Worm (Caenorhabditis elegans) whole organism, L2 larva: ENCODE measurements around the gene D1086.8.

ENCODE experiments used
- C34F6.9 ChIP-seq: fragments of 150-350 bp; optimal IDR thresholded peaks from 2 replicates; lab custom pipeline; 2014; ENCODE audit warnings: missing biosample characterization, missing genetic modification characterization
- Y55F3AM.14 ChIP-seq: fragments of 200-800 bp; sonication (Bioruptor generic); optimal IDR thresholded peaks from 2 replicates; lab custom pipeline; 2018; ENCODE audit warnings: mild to moderate bottlenecking, missing genetic modification characterization, missing compliant biosample characterization
- ZK546.5 ChIP-seq: sonication (generic microtip); optimal IDR thresholded peaks from 2 replicates; lab custom pipeline; 2017; ENCODE audit warnings: missing biosample characterization, missing genetic modification characterization
- alr-1 ChIP-seq: fragments of 150-350 bp; optimal IDR thresholded peaks from 2 replicates; lab custom pipeline; 2014; ENCODE audit warnings: missing biosample characterization, missing genetic modification characterization
- aly-2 ChIP-seq: fragments of 150-350 bp; optimal IDR thresholded peaks from 2 replicates; lab custom pipeline; 2014; ENCODE audit warnings: missing biosample characterization, missing genetic modification characterization
- ama-1 ChIP-seq: fragments of 150-350 bp; optimal IDR thresholded peaks from 2 replicates; lab custom pipeline; 2018; ENCODE audit warnings: inconsistent platforms
- blmp-1 ChIP-seq: sonication (generic microtip); optimal IDR thresholded peaks from 2 replicates; lab custom pipeline; 2017; ENCODE audit warnings: missing genetic modification characterization, mild to moderate bottlenecking, missing compliant biosample characterization, antibody characterized with exemption, moderate library complexity; ENCODE audit not compliant: insufficient read depth
- ceh-16 ChIP-seq: fragments of 150-350 bp; optimal IDR thresholded peaks from 2 replicates; lab custom pipeline; 2014; ENCODE audit warnings: missing biosample characterization, missing genetic modification characterization
- ceh-82 ChIP-seq: fragments of 150-350 bp; optimal IDR thresholded peaks from 2 replicates; lab custom pipeline; 2014; ENCODE audit warnings: missing biosample characterization, missing genetic modification characterization
- dmd-4 ChIP-seq: sonication (generic microtip); optimal IDR thresholded peaks from 2 replicates; lab custom pipeline; 2017; ENCODE audit warnings: missing biosample characterization, missing genetic modification characterization
- egl-27 ChIP-seq: sonication (generic microtip); optimal IDR thresholded peaks from 3 replicates; lab custom pipeline; 2017; ENCODE audit warnings: missing biosample characterization, missing genetic modification reagents, missing genetic modification characterization
- elt-1 ChIP-seq: fragments of 150-350 bp; optimal IDR thresholded peaks from 2 replicates; lab custom pipeline; 2014; ENCODE audit warnings: missing biosample characterization, missing genetic modification characterization
- elt-3 ChIP-seq: sonication (generic microtip); optimal IDR thresholded peaks from 2 replicates; lab custom pipeline; 2017; ENCODE audit warnings: missing biosample characterization, missing genetic modification characterization
- fos-1 ChIP-seq: fragments of 150-350 bp; optimal IDR thresholded peaks from 2 replicates; lab custom pipeline; 2014; ENCODE audit warnings: missing biosample characterization, missing genetic modification characterization
- gmeb-1 ChIP-seq: fragments of 150-350 bp; optimal IDR thresholded peaks from 2 replicates; lab custom pipeline; 2014; ENCODE audit warnings: missing biosample characterization, missing genetic modification characterization
- lin-11 ChIP-seq: fragments of 150-350 bp; sonication (generic microtip); optimal IDR thresholded peaks from 2 replicates; lab custom pipeline; 2014; ENCODE audit warnings: missing biosample characterization, missing genetic modification characterization, inconsistent platforms, mixed read lengths
- lin-13 ChIP-seq: fragments of 150-350 bp; optimal IDR thresholded peaks from 2 replicates; lab custom pipeline; 2014; ENCODE audit warnings: missing biosample characterization, missing genetic modification reagents, missing genetic modification characterization
- lin-39 ChIP-seq: fragments of 150-350 bp; optimal IDR thresholded peaks from 2 replicates; lab custom pipeline; 2014; ENCODE audit warnings: missing biosample characterization, missing genetic modification reagents, missing genetic modification characterization
- lsy-2 ChIP-seq, 2 experiments: fragments of 150-350 bp in 1 of 2; sonication (generic microtip) in 1 of 2; optimal IDR thresholded peaks; 2 replicates each; lab custom pipeline; 2014 to 2017; ENCODE audit warnings: missing biosample characterization in 2 of 2, missing genetic modification characterization in 2 of 2
- mab-5 ChIP-seq: fragments of 150-350 bp; optimal IDR thresholded peaks from 2 replicates; lab custom pipeline; 2014; ENCODE audit warnings: missing biosample characterization, missing genetic modification characterization
- mbf-1 ChIP-seq: sonication (generic microtip); optimal IDR thresholded peaks from 2 replicates; lab custom pipeline; 2017; ENCODE audit warnings: missing biosample characterization, missing genetic modification characterization
- mdl-1 ChIP-seq, 2 experiments: fragments of 150-350 bp in 1 of 2; sonication (generic microtip) in 1 of 2; optimal IDR thresholded peaks; 2 replicates each; lab custom pipeline; 2017; ENCODE audit warnings: missing biosample characterization in 2 of 2, missing genetic modification characterization in 2 of 2
- nhr-10 ChIP-seq: sonication (generic microtip); optimal IDR thresholded peaks from 2 replicates; lab custom pipeline; 2017; ENCODE audit warnings: missing biosample characterization, missing genetic modification characterization
- nhr-11 ChIP-seq: fragments of 150-350 bp; optimal IDR thresholded peaks from 2 replicates; lab custom pipeline; 2014; ENCODE audit warnings: missing biosample characterization, missing genetic modification characterization
- nhr-12 ChIP-seq: fragments of 150-350 bp; optimal IDR thresholded peaks from 2 replicates; lab custom pipeline; 2014; ENCODE audit warnings: missing biosample characterization, missing genetic modification characterization
- nhr-129 ChIP-seq: fragments of 150-350 bp; optimal IDR thresholded peaks from 2 replicates; lab custom pipeline; 2014; ENCODE audit warnings: missing biosample characterization, missing genetic modification characterization
- nhr-23 ChIP-seq: fragments of 150-350 bp; optimal IDR thresholded peaks from 2 replicates; lab custom pipeline; 2014; ENCODE audit warnings: missing biosample characterization, missing genetic modification reagents, missing genetic modification characterization
- nhr-237 ChIP-seq: fragments of 150-350 bp; optimal IDR thresholded peaks from 2 replicates; lab custom pipeline; 2014; ENCODE audit warnings: missing biosample characterization, missing genetic modification characterization
- nhr-25 ChIP-seq: fragments of 150-350 bp; sonication (generic microtip); optimal IDR thresholded peaks from 3 replicates; lab custom pipeline; 2014; ENCODE audit warnings: missing biosample characterization, missing genetic modification characterization
- nhr-6 ChIP-seq: fragments of 150-350 bp; optimal IDR thresholded peaks from 2 replicates; lab custom pipeline; 2014; ENCODE audit warnings: missing biosample characterization, missing genetic modification characterization
- nhr-77 ChIP-seq: fragments of 150-350 bp; optimal IDR thresholded peaks from 2 replicates; lab custom pipeline; 2014; ENCODE audit warnings: missing biosample characterization, missing genetic modification characterization
- peb-1 ChIP-seq: fragments of 150-350 bp; optimal IDR thresholded peaks from 2 replicates; lab custom pipeline; 2014; ENCODE audit warnings: missing biosample characterization, missing genetic modification characterization
- sem-4 ChIP-seq: fragments of 150-350 bp; optimal IDR thresholded peaks from 2 replicates; lab custom pipeline; 2014; ENCODE audit warnings: missing biosample characterization, missing genetic modification reagents, missing genetic modification characterization
- skn-1 ChIP-seq: sonication (generic microtip); optimal IDR thresholded peaks from 2 replicates; lab custom pipeline; 2017; ENCODE audit warnings: missing biosample characterization, missing genetic modification characterization
- sma-3 ChIP-seq: sonication (generic microtip); optimal IDR thresholded peaks from 2 replicates; lab custom pipeline; 2016; ENCODE audit warnings: missing genetic modification reagents, missing genetic modification characterization, missing compliant biosample characterization
- snpc-4 ChIP-seq: fragments of 150-350 bp; optimal IDR thresholded peaks from 2 replicates; lab custom pipeline; 2014; ENCODE audit warnings: missing biosample characterization, missing genetic modification characterization
- unc-39 ChIP-seq: fragments of 150-350 bp; optimal IDR thresholded peaks from 2 replicates; lab custom pipeline; 2014; ENCODE audit warnings: missing biosample characterization, missing genetic modification characterization
- unc-55 ChIP-seq: fragments of 150-350 bp; sonication (generic microtip); optimal IDR thresholded peaks from 3 replicates; lab custom pipeline; 2014; ENCODE audit warnings: missing biosample characterization, missing genetic modification reagents, missing genetic modification characterization
- unc-62 ChIP-seq: fragments of 150-350 bp; optimal IDR thresholded peaks from 2 replicates; lab custom pipeline; 2014; ENCODE audit warnings: missing biosample characterization, missing genetic modification reagents, missing genetic modification characterization
- zag-1 ChIP-seq: fragments of 150-350 bp; optimal IDR thresholded peaks from 2 replicates; lab custom pipeline; 2014; ENCODE audit warnings: missing biosample characterization, missing genetic modification characterization
- ztf-1 ChIP-seq: fragments of 200-800 bp; sonication (Bioruptor generic); conservative IDR thresholded peaks from 2 replicates; pipeline ENCODE4 v1.3.6; 2022; ENCODE audit warnings: missing genetic modification characterization, missing compliant biosample characterization
- ztf-11 ChIP-seq: sonication (generic microtip); optimal IDR thresholded peaks from 2 replicates; lab custom pipeline; 2017; ENCODE audit warnings: missing biosample characterization, missing genetic modification characterization
- ztf-4 ChIP-seq: fragments of 150-350 bp; optimal IDR thresholded peaks from 2 replicates; lab custom pipeline; 2014; ENCODE audit warnings: missing biosample characterization, missing genetic modification characterization

The D1086.8 gene

ce11 chrV:14085589-14085988 lies 8.3 kb upstream of the D1086.8 start, which contains the start of gene D1086.18:
D1086.18 (plus strand) TSS chrV:14085889.
- no peak for TF ChIP-seq mbf-1 (tag; lab: Kevin White, UChicago)
- no peak for TF ChIP-seq lin-11 (tag; lab: Kevin White, UChicago)
- TF ChIP-seq nhr-6: no peak
- TF ChIP-seq sma-3 (GFP tag; lab: Kevin White, UChicago): no peak
- TF ChIP-seq ceh-82 (tag; lab: Kevin White, UChicago): no peak
- TF ChIP-seq lin-39: no peak
- no peak for TF ChIP-seq mdl-1 (tag; optimal IDR thresholded peaks at IDR 0.05; lab: Kevin White, UChicago)
- TF ChIP-seq sem-4: no peak
- TF ChIP-seq nhr-23 (tag; lab: Kevin White, UChicago): no peak
- TF ChIP-seq, all 48 proteins: peak for 0

- TF ChIP-seq ZK546.5 (tag; lab: Kevin White, UChicago) (no peak), nhr-77 (no peak), unc-62 (GFP tag; lab: Kevin White, UChicago) (no peak), nhr-10 (tag; lab: Kevin White, UChicago) (no peak), ztf-1 (GFP tag; lab: Robert Waterston, UW) (no peak), zag-1 (tag; lab: Kevin White, UChicago) (no peak), nhr-12 (no peak), nhr-23 (tag; lab: Kevin White, UChicago) (no peak)
These were observed 5.9 kb upstream of the D1086.8 start, which contains the start of gene D1086.19 for ce11 chrV:14088051-14088450. D1086.19 (plus strand) TSS chrV:14088351.

DNA sequence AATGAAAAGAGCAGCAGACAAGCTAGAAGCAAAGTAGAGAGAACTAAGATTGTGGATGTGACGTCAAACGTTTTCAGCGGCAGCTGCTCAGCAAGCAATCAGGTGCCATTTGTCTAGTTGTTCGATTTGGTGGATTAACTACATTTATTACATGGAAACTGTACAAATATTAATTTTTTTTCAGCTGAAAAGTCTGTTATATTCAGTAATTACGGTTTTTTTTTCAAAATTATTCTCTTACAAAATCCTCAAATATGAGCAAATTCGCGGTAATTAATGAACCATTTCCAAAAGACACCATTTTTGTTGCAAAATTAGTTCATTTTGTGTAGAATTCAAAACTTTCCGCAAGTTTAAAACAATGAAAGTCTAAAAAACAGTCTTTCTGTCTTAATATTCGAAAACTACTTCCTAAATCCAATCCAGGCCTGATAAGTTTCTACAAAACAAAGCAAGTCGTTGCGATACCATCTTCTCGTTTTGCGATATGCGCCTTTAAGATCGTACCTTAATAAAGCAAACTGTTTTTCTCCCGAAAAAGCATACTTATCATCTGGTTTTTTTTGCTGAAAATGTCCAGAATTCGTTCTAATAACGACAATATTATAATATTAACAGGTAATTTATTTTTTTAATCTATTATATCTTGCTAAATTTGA lies 3.5 kb upstream of the D1086.8 start, which contains the start of the genes D1086.5 and him-5:
Gene D1086.5 (minus strand): TSS at position 51 of the 659 bp plus-strand sequence.
Gene him-5 (plus strand): TSS at position 118 of the 659 bp plus-strand sequence.
- TF ChIP-seq nhr-6 (no peak), nhr-77 (no peak), mbf-1 (tag; lab: Kevin White, UChicago) (no peak), blmp-1 (tag; lab: Kevin White, UChicago) (no peak), ceh-16 (tag; lab: Kevin White, UChicago) (no peak), ztf-4 (no peak), nhr-25 (no peak), C34F6.9 (tag; lab: Kevin White, UChicago) (no peak), nhr-23 (tag; lab: Kevin White, UChicago) (no peak), egl-27 (tag; lab: Kevin White, UChicago) (no peak), Y55F3AM.14 (GFP tag; lab: Kevin White, UChicago) (no peak), unc-39 (no peak)

DNA sequence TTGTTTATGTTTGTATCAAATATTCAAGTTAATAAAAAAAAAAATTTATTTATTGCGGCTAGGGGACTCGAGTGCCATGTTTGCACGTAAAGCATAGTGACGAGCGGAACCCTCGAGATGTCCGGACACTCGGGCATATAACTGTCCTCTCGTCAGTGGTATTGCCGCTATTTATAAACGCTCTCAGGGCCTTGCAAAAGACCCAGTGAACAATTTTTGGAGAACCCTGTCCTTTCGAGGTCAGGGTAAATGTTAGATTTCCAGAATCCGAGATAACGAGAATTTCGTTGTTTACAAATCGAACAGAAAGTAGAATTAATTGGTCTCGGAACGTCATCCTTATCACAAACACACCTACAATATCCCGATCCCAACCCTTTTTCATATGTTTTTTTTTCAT lies 1.5 kb upstream of the D1086.8 start, which contains the start of gene D1086.3:
Gene D1086.3 (plus strand): TSS at position 390 of the 400 bp plus-strand sequence.
- TF ChIP-seq nhr-12 (no peak), skn-1 (tag; lab: Kevin White, UChicago) (no peak), zag-1 (tag; lab: Kevin White, UChicago) (no peak), ztf-4 (no peak), elt-3 (tag; lab: Kevin White, UChicago) (no peak), lin-39 (no peak), Y55F3AM.14 (GFP tag; lab: Kevin White, UChicago) (no peak), nhr-11 (tag; lab: Kevin White, UChicago) (no peak), dmd-4 (no peak), mbf-1 (tag; lab: Kevin White, UChicago) (no peak), lin-13 (peak; percentile 8), mdl-1 (tag; optimal IDR thresholded peaks at IDR 0.05; lab: Kevin White, UChicago) (no peak), nhr-129 (tag; lab: Kevin White, UChicago) (peak; percentile 30), lsy-2 (tag; optimal IDR thresholded peaks at IDR 0.05; lab: Kevin White, UChicago) (peak in 1 of 2 experiments; percentile 44), ZK546.5 (tag; lab: Kevin White, UChicago) (no peak), unc-55 (GFP tag; lab: Kevin White, UChicago) (no peak), ztf-1 (GFP tag; lab: Robert Waterston, UW) (0 out of 2 replicates have a peak, but pooled peaks have one; percentile 30), ceh-82 (tag; lab: Kevin White, UChicago) (no peak), egl-27 (tag; lab: Kevin White, UChicago) (no peak), fos-1 (tag; lab: Kevin White, UChicago) (peak; percentile 1), mab-5 (tag; lab: Kevin White, UChicago) (no peak), nhr-6 (no peak), lin-11 (tag; lab: Kevin White, UChicago) (no peak), elt-1 (tag; lab: Kevin White, UChicago) (no peak), nhr-10 (tag; lab: Kevin White, UChicago) (no peak), snpc-4 (tag; lab: Kevin White, UChicago) (peak; percentile 97), nhr-237 (tag; lab: Kevin White, UChicago) (no peak), unc-62 (GFP tag; lab: Kevin White, UChicago) (no peak), sem-4 (no peak), unc-39 (no peak), ztf-11 (no peak), nhr-77 (no peak), ama-1 (lab: Kevin White, UChicago) (peak; percentile 91), alr-1 (tag; lab: Kevin White, UChicago) (no peak), nhr-25 (no peak), ceh-16 (tag; lab: Kevin White, UChicago) (no peak), C34F6.9 (tag; lab: Kevin White, UChicago) (peak; percentile 5), peb-1 (tag; lab: Kevin White, UChicago) (no peak), gmeb-1 (tag; lab: Kevin White, UChicago) (no peak), aly-2 (tag; lab: Kevin White, UChicago) (no peak)
